2 fruit fly cellular contexts compared by ENCODE assay signal in genomic region chrX:16645472-16645871, dm6.
TF ChIP-seq lines count a peak whose summit lies in the region.

No protein-coding gene starts in this region.

- no peak for TF ChIP-seq CTCF in whole organism, embryonic (GFP tag; optimal IDR thresholded peaks at IDR 0.05; lab: Kevin White, UChicago)

TF ChIP-seq in whole organism, embryonic, 481 proteins besides CTCF, POLR2A, EP300 and RAD21:
- TF ChIP-seq Blimp-1 (GFP tag; optimal IDR thresholded peaks at IDR 0.05; lab: Kevin White, UChicago) = peak; percentile 56
- TF ChIP-seq CG18619 (GFP tag; optimal IDR thresholded peaks at IDR 0.05; lab: Kevin White, UChicago) = no peak
- no peak for TF ChIP-seq CG3065 (GFP tag; optimal IDR thresholded peaks at IDR 0.05; lab: Kevin White, UChicago)
- TF ChIP-seq BEAF-32 (GFP tag; optimal IDR thresholded peaks at IDR 0.05; lab: Kevin White, UChicago) = no peak
- TF ChIP-seq Pdp1 (GFP tag; optimal IDR thresholded peaks at IDR 0.05; lab: Kevin White, UChicago) = peak in 1 of 2 experiments; percentile 88
- TF ChIP-seq ranshi (GFP tag; IDR thresholded peaks at IDR 0.05; lab: Robert Waterston, UW) = no peak
- TF ChIP-seq rib (GFP tag; IDR thresholded peaks at IDR 0.05; lab: Robert Waterston, UW) = no peak
- TF ChIP-seq chinmo (GFP tag; IDR thresholded peaks at IDR 0.05; lab: Robert Waterston, UW; ENCODE audit: partially characterized antibody) = 0 out of 4 replicates have a peak, but pooled peaks have one; percentile 7
- peak; percentile 4 for TF ChIP-seq oc (tag; optimal IDR thresholded peaks at IDR 0.05; lab: Kevin White, UChicago)
- no peak for TF ChIP-seq crol (GFP tag; IDR thresholded peaks at IDR 0.05; lab: Robert Waterston, UW)
- no peak for TF ChIP-seq CG9932 (GFP tag; IDR thresholded peaks at IDR 0.05; lab: Robert Waterston, UW)
- no peak for TF ChIP-seq Hmx (GFP tag; optimal IDR thresholded peaks at IDR 0.05; lab: Kevin White, UChicago)
- no peak for TF ChIP-seq bsh (GFP tag; optimal IDR thresholded peaks at IDR 0.05; lab: Kevin White, UChicago)
- no peak for TF ChIP-seq TFAM (GFP tag; optimal IDR thresholded peaks at IDR 0.05; lab: Kevin White, UChicago)
- TF ChIP-seq Dfd (GFP tag; optimal IDR thresholded peaks at IDR 0.05; lab: Kevin White, UChicago) = no peak
- TF ChIP-seq ap (GFP tag; IDR thresholded peaks at IDR 0.05; lab: Robert Waterston, UW) = no peak
- no peak for TF ChIP-seq Lim3 (GFP tag; IDR thresholded peaks at IDR 0.05; lab: Robert Waterston, UW)
- TF ChIP-seq HLH4C (GFP tag; IDR thresholded peaks at IDR 0.05; lab: Robert Waterston, UW; ENCODE audit: partially characterized antibody) = no peak
- no peak for TF ChIP-seq unc-4 (GFP tag; IDR thresholded peaks at IDR 0.05; lab: Robert Waterston, UW; ENCODE audit: partially characterized antibody)

TF ChIP-seq in whole organism, prepupa, 60 proteins besides CTCF, POLR2A, EP300 and RAD21:
- TF ChIP-seq vri (GFP tag; optimal IDR thresholded peaks at IDR 0.05; lab: Kevin White, UChicago) (peak; percentile 76), CG10631 (GFP tag; optimal IDR thresholded peaks at IDR 0.05; lab: Kevin White, UChicago) (no peak), Hr38 (GFP tag; optimal IDR thresholded peaks at IDR 0.05; lab: Kevin White, UChicago) (no peak), CG9139 (GFP tag; optimal IDR thresholded peaks at IDR 0.05; lab: Kevin White, UChicago) (no peak), Eip78C (GFP tag; lab: Kevin White, UChicago) (peak; percentile 38), Sox15 (GFP tag; optimal IDR thresholded peaks at IDR 0.05; lab: Kevin White, UChicago) (no peak), fd59A (GFP tag; optimal IDR thresholded peaks at IDR 0.05; lab: Kevin White, UChicago) (no peak), CG4318 (GFP tag; optimal IDR thresholded peaks at IDR 0.05; lab: Kevin White, UChicago) (no peak), CG6808 (GFP tag; optimal IDR thresholded peaks at IDR 0.05; lab: Kevin White, UChicago) (no peak), CG6854 (GFP tag; optimal IDR thresholded peaks at IDR 0.05; lab: Kevin White, UChicago) (no peak), CG8319 (GFP tag; optimal IDR thresholded peaks at IDR 0.05; lab: Kevin White, UChicago) (no peak), CG34406 (GFP tag; optimal IDR thresholded peaks at IDR 0.05; lab: Kevin White, UChicago) (no peak), spab (GFP tag; optimal IDR thresholded peaks at IDR 0.05; lab: Kevin White, UChicago) (no peak), CG6163 (GFP tag; IDR thresholded peaks at IDR 0.05; lab: Robert Waterston, UW) (no peak), eg (GFP tag; IDR thresholded peaks at IDR 0.05; lab: Robert Waterston, UW) (no peak), achi (GFP tag; optimal IDR thresholded peaks at IDR 0.05; lab: Kevin White, UChicago) (no peak), CG31627 (GFP tag; optimal IDR thresholded peaks at IDR 0.05; lab: Kevin White, UChicago) (no peak), CG10669 (GFP tag; optimal IDR thresholded peaks at IDR 0.05; lab: Kevin White, UChicago) (no peak), net (GFP tag; optimal IDR thresholded peaks at IDR 0.05; lab: Kevin White, UChicago) (no peak), Blimp-1 (GFP tag; optimal IDR thresholded peaks at IDR 0.05; lab: Kevin White, UChicago) (peak; percentile 66), acj6 (GFP tag; optimal IDR thresholded peaks at IDR 0.05; lab: Kevin White, UChicago) (no peak)

Comparison
In these comparisons a context has a peak if more than half of its experiments do, and no peak if none do; other contexts are left out.
1. Of the 7 proteins assayed by ChIP-seq in both whole organism, embryonic and whole organism, prepupa: peak only in whole organism, embryonic: none; only in whole organism, prepupa: none; in both: Blimp-1; in neither: 6.